Worm (Caenorhabditis elegans): ENCODE data around the gene W02B3.7.

- TF ChIP-seq ztf-11 (tag; optimal IDR thresholded peaks at IDR 0.05) = no peak
- TF ChIP-seq jun-1 (tag; optimal IDR thresholded peaks at IDR 0.05) = no peak
- no peak for TF ChIP-seq unc-39 (tag; optimal IDR thresholded peaks at IDR 0.05)
- TF ChIP-seq lin-39 (tag; optimal IDR thresholded peaks at IDR 0.05) = no peak
- no peak for TF ChIP-seq nhr-76 (tag; optimal IDR thresholded peaks at IDR 0.05)
- no peak for TF ChIP-seq zag-1 (tag; optimal IDR thresholded peaks at IDR 0.05)
- no peak for TF ChIP-seq nhr-237 (tag; optimal IDR thresholded peaks at IDR 0.05)
Observed at ce11 chrIII:654365-654764, 37.5 kb downstream of the W02B3.7 start.

All from whole organism, L3 larva.